Fruit fly (Drosophila melanogaster) whole organism, embryonic: ENCODE data around the gene sosie.

Experiments
- CG10431 ChIP-seq: fragments of 200-800 bp; sonication (Bioruptor generic); optimal IDR thresholded peaks from 3 replicates; lab custom pipeline; 2018; ENCODE audit warnings: missing biosample characterization, mild to moderate bottlenecking, missing genetic modification characterization
- CG11093 ChIP-seq: fragments of 200-800 bp; sonication (Bioruptor generic); IDR thresholded peaks from 3 replicates; pipeline ENCODE4 v1.3.6; 2022; ENCODE audit warnings: missing biosample characterization, missing genetic modification characterization
- CG11398 ChIP-seq: fragments of 200-800 bp; sonication (Bioruptor generic); optimal IDR thresholded peaks from 2 replicates; lab custom pipeline; 2016; ENCODE audit warnings: missing biosample characterization, missing genetic modification characterization
- CG12942 ChIP-seq: fragments of 200-800 bp; sonication (Bioruptor generic); optimal IDR thresholded peaks from 3 replicates; lab custom pipeline; 2016; ENCODE audit warnings: missing biosample characterization, missing genetic modification characterization
- CG14667 ChIP-seq: fragments of 200-800 bp; sonication (Bioruptor generic); IDR thresholded peaks from 2 replicates; pipeline ENCODE4 v1.3.6; 2022; ENCODE audit warnings: missing biosample characterization, missing genetic modification characterization
- CG15073 ChIP-seq: fragments of 200-800 bp; sonication (Bioruptor generic); optimal IDR thresholded peaks from 2 replicates; lab custom pipeline; 2016; ENCODE audit warnings: missing biosample characterization, missing genetic modification characterization
- CG18262 ChIP-seq: fragments of 200-800 bp; optimal IDR thresholded peaks from 3 replicates; lab custom pipeline; 2019; ENCODE audit warnings: missing biosample characterization, mild to moderate bottlenecking, missing genetic modification characterization, moderate library complexity
- CG2678 ChIP-seq: fragments of 200-800 bp; sonication (Bioruptor generic); optimal IDR thresholded peaks from 3 replicates; lab custom pipeline; 2019; ENCODE audit warnings: missing biosample characterization, mild to moderate bottlenecking, missing genetic modification characterization, moderate library complexity
- CG31441 ChIP-seq: fragments of 200-800 bp; sonication (Bioruptor generic); IDR thresholded peaks from 2 replicates; pipeline ENCODE4 v1.3.6; 2022; ENCODE audit warnings: missing biosample characterization, missing genetic modification characterization
- CG32772 ChIP-seq: fragments of 200-800 bp; sonication (Bioruptor generic); IDR thresholded peaks from 2 replicates; pipeline ENCODE4 v1.3.6; 2022; ENCODE audit warnings: missing biosample characterization, missing genetic modification characterization
- CG33557 ChIP-seq: fragments of 200-800 bp; sonication (Bioruptor generic); optimal IDR thresholded peaks from 2 replicates; lab custom pipeline; 2019; ENCODE audit warnings: missing biosample characterization, mild to moderate bottlenecking, missing genetic modification characterization, moderate library complexity
- CG34422 ChIP-seq: fragments of 200-800 bp; sonication (Bioruptor generic); IDR thresholded peaks from 3 replicates; pipeline ENCODE4 v1.3.6; 2022; ENCODE audit warnings: missing biosample characterization, missing genetic modification characterization
- CG5953 ChIP-seq: fragments of 200-800 bp; sonication (Bioruptor generic); IDR thresholded peaks from 2 replicates; pipeline ENCODE4 v1.3.6; 2022; ENCODE audit warnings: missing biosample characterization, missing genetic modification characterization
- CG8944 ChIP-seq: fragments of 200-800 bp; sonication (Bioruptor generic); optimal IDR thresholded peaks from 3 replicates; lab custom pipeline; 2016; ENCODE audit warnings: missing biosample characterization, missing genetic modification characterization
- CG9215 ChIP-seq: fragments of 200-800 bp; sonication (Bioruptor generic); IDR thresholded peaks from 2 replicates; pipeline ENCODE4 v1.3.6; 2022; ENCODE audit warnings: missing biosample characterization, missing genetic modification characterization
- Camta ChIP-seq: fragments of 200-800 bp; sonication (Bioruptor generic); optimal IDR thresholded peaks from 2 replicates; lab custom pipeline; 2016; ENCODE audit warnings: missing biosample characterization, missing genetic modification characterization
- Dll ChIP-seq: fragments of 200-800 bp; sonication (Bioruptor generic); IDR thresholded peaks from 4 replicates; pipeline ENCODE4 v1.3.6; 2022; ENCODE audit warnings: missing biosample characterization, missing genetic modification characterization; ENCODE audit not compliant: partially characterized antibody
- Drgx ChIP-seq: fragments of 200-800 bp; sonication (Bioruptor generic); IDR thresholded peaks from 2 replicates; pipeline ENCODE4 v1.3.6; 2022; ENCODE audit warnings: missing biosample characterization, missing genetic modification characterization
- Ets65A ChIP-seq: fragments of 200-800 bp; sonication (Bioruptor generic); peaks from one replicate; lab custom pipeline; 2016; ENCODE audit warnings: missing biosample characterization, missing genetic modification characterization
- Hand ChIP-seq: fragments of 200-800 bp; sonication (Bioruptor generic); optimal IDR thresholded peaks from 2 replicates; lab custom pipeline; 2017; ENCODE audit warnings: mild to moderate bottlenecking, missing biosample characterization, missing genetic modification reagents, missing genetic modification characterization
- Hmx ChIP-seq: fragments of 200-800 bp; sonication (Bioruptor generic); optimal IDR thresholded peaks from 2 replicates; lab custom pipeline; 2016; ENCODE audit warnings: missing biosample characterization, missing genetic modification characterization
- NFAT ChIP-seq: fragments of 200-800 bp; sonication (Bioruptor generic); IDR thresholded peaks from 2 replicates; pipeline ENCODE4 v1.3.6; 2022; ENCODE audit warnings: missing biosample characterization, missing genetic modification characterization
- NK7.1 ChIP-seq: fragments of 200-800 bp; sonication (Bioruptor generic); optimal IDR thresholded peaks from 3 replicates; lab custom pipeline; 2016; ENCODE audit warnings: missing biosample characterization, missing genetic modification characterization
- Nf-YB ChIP-seq: fragments of 200-800 bp; sonication (Bioruptor generic); optimal IDR thresholded peaks from 3 replicates; lab custom pipeline; 2019; ENCODE audit warnings: missing biosample characterization, mild to moderate bottlenecking, missing genetic modification characterization, moderate library complexity
- Oli ChIP-seq: fragments of 200-800 bp; sonication (Bioruptor generic); optimal IDR thresholded peaks from 2 replicates; lab custom pipeline; 2018; ENCODE audit warnings: missing biosample characterization, mild to moderate bottlenecking, missing genetic modification characterization, moderate library complexity
- PHDP ChIP-seq: fragments of 200-800 bp; sonication (Bioruptor generic); optimal IDR thresholded peaks from 3 replicates; lab custom pipeline; 2018; ENCODE audit warnings: missing biosample characterization, mild to moderate bottlenecking, missing genetic modification characterization, moderate library complexity
- Sry-β ChIP-seq: fragments of 200-800 bp; sonication (Bioruptor generic); optimal IDR thresholded peaks from 2 replicates; lab custom pipeline; 2018; ENCODE audit warnings: missing biosample characterization, mild to moderate bottlenecking, missing genetic modification characterization, moderate library complexity
- ac ChIP-seq: fragments of 200-800 bp; sonication (Bioruptor generic); optimal IDR thresholded peaks from 3 replicates; lab custom pipeline; 2017; ENCODE audit warnings: missing biosample characterization, mild to moderate bottlenecking, missing genetic modification characterization
- aop ChIP-seq: fragments of 200-800 bp; sonication (Bioruptor generic); IDR thresholded peaks from 2 replicates; pipeline ENCODE4 v1.3.6; 2022; ENCODE audit warnings: missing biosample characterization, missing genetic modification characterization
- btn ChIP-seq: fragments of 200-800 bp; sonication (Bioruptor generic); optimal IDR thresholded peaks from 2 replicates; lab custom pipeline; 2016; ENCODE audit warnings: missing biosample characterization, missing genetic modification characterization
- croc ChIP-seq: fragments of 200-800 bp; sonication (Bioruptor generic); conservative IDR thresholded peaks from 3 replicates; pipeline ENCODE4 v1.3.6; 2022; ENCODE audit warnings: missing biosample characterization, missing genetic modification characterization
- cwo ChIP-seq: fragments of 200-800 bp; sonication (Bioruptor generic); optimal IDR thresholded peaks from 3 replicates; lab custom pipeline; 2017; ENCODE audit warnings: missing biosample characterization, missing genetic modification characterization, mild to moderate bottlenecking, moderate library complexity, missing genetic modification reagents
- ftz-f1 ChIP-seq: fragments of 200-800 bp; sonication (Bioruptor generic); optimal IDR thresholded peaks from 2 replicates; lab custom pipeline; 2016; ENCODE audit warnings: missing biosample characterization, missing genetic modification characterization
- gro ChIP-seq: fragments of 200-800 bp; sonication (Bioruptor generic); optimal IDR thresholded peaks from 2 replicates; lab custom pipeline; 2016; ENCODE audit warnings: missing biosample characterization, missing genetic modification characterization
- gt ChIP-seq: fragments of 200-800 bp; sonication (Bioruptor generic); IDR thresholded peaks from 2 replicates; pipeline ENCODE4 v1.3.6; 2022; ENCODE audit warnings: missing biosample characterization, missing genetic modification characterization
- h ChIP-seq: fragments of >200 bp; optimal IDR thresholded peaks from 2 replicates; lab custom pipeline; 2017
- hkb ChIP-seq, 2 experiments: fragments of 200-800 bp in 1 of 2; fragments of >200 bp in 1 of 2; sonication (Bioruptor generic) in 1 of 2; IDR thresholded peaks in 1 of 2; optimal IDR thresholded peaks in 1 of 2; 2 replicates each; pipeline versions ENCODE4 v1.3.6 to Lab custom; 2017 to 2022; ENCODE audit warnings: missing biosample characterization in 1 of 2, missing genetic modification characterization in 1 of 2
- inv ChIP-seq: fragments of 200-800 bp; sonication (Bioruptor generic); IDR thresholded peaks from 2 replicates; pipeline ENCODE4 v1.3.6; 2022; ENCODE audit warnings: missing biosample characterization, missing genetic modification characterization; ENCODE audit not compliant: partially characterized antibody
- lmd ChIP-seq: fragments of 200-800 bp; sonication (Bioruptor generic); IDR thresholded peaks from 2 replicates; pipeline ENCODE4 v1.3.6; 2022; ENCODE audit warnings: missing biosample characterization, missing genetic modification characterization
- nerfin-1 ChIP-seq: fragments of 200-800 bp; sonication (Bioruptor generic); optimal IDR thresholded peaks from 3 replicates; lab custom pipeline; 2019; ENCODE audit warnings: missing biosample characterization, mild to moderate bottlenecking, missing genetic modification characterization, moderate library complexity
- nmo ChIP-seq: fragments of 200-800 bp; sonication (Bioruptor generic); optimal IDR thresholded peaks from 2 replicates; lab custom pipeline; 2018; ENCODE audit warnings: missing biosample characterization, mild to moderate bottlenecking, missing genetic modification characterization, moderate library complexity
- oc ChIP-seq: fragments of 200-800 bp; sonication (Bioruptor generic); optimal IDR thresholded peaks from 2 replicates; lab custom pipeline; 2018; ENCODE audit warnings: missing biosample characterization, mild to moderate bottlenecking, missing genetic modification characterization, moderate library complexity
- pita ChIP-seq: fragments of 200-800 bp; sonication (Bioruptor generic); optimal IDR thresholded peaks from 2 replicates; lab custom pipeline; 2017; ENCODE audit warnings: missing biosample characterization, mild to moderate bottlenecking, missing genetic modification characterization
- pzg ChIP-seq: fragments of 200-800 bp; sonication (Bioruptor generic); optimal IDR thresholded peaks from 3 replicates; lab custom pipeline; 2018; ENCODE audit warnings: missing biosample characterization, mild to moderate bottlenecking, missing genetic modification characterization, moderate library complexity
- row ChIP-seq: fragments of 200-800 bp; sonication (Bioruptor generic); IDR thresholded peaks from 3 replicates; pipeline ENCODE4 v1.3.6; 2022; ENCODE audit warnings: missing biosample characterization, missing genetic modification characterization
- scrt ChIP-seq: fragments of 200-800 bp; sonication (Bioruptor generic); optimal IDR thresholded peaks from 2 replicates; lab custom pipeline; 2018; ENCODE audit warnings: missing biosample characterization, mild to moderate bottlenecking, missing genetic modification characterization, moderate library complexity
- seq ChIP-seq: fragments of 200-800 bp; sonication (Bioruptor generic); IDR thresholded peaks from 2 replicates; pipeline ENCODE4 v1.3.6; 2022; ENCODE audit warnings: missing biosample characterization, missing genetic modification characterization
- slp2 ChIP-seq: fragments of 200-800 bp; sonication (Bioruptor generic); optimal IDR thresholded peaks from 2 replicates; lab custom pipeline; 2016; ENCODE audit warnings: missing biosample characterization, missing genetic modification characterization
- ttk ChIP-seq: fragments of 200-800 bp; sonication (Bioruptor generic); IDR thresholded peaks from 2 replicates; pipeline ENCODE4 v2.1.2; 2022; ENCODE audit warnings: missing biosample characterization, missing genetic modification characterization

sosie gene

DNA sequence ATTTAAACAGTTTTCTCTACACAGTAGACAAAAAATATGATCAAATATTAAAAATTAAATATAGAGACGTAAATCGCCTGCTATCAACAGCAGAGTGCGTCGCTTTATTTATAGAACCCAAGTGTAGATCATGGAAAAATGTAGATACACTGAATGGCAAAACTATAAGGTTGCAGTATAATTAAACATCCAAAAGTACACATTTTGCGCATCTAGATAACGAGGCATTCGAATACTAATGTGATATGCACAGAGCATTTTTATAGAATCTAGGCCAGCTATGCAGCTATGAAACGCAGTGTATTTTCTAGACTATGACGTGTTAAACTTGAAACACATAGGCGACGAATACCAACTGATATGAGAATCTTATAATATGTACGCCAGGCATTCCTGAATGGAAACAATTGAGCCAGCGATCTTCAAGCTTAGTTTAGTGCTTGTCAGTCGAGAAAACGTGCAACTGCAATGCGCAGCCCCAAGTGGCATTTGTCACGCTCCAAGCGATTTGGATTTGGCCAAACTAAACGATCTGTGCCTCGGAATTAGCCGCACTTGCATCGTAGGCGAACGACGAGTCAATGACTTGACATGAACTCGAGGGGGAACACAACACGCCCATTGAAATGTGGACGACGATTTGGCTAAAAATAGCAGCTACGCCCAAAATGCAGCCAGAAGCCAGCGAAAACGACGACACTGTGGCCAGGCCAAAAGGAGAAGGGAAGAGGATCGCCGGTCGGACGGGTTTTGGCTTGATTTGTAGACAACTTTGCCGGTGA is 22.7 kb upstream of the sosie start (continued):
- peak; percentile 81 for TF ChIP-seq Hand
- TF ChIP-seq CG31441 = peak; percentile 83
- peak; percentile 17 for TF ChIP-seq pzg
- TF ChIP-seq CG8944 (GFP tag; lab: Kevin White, UChicago) = peak; percentile 78
- peak; percentile 73 for TF ChIP-seq btn (GFP tag; lab: Kevin White, UChicago)
- peak; percentile 17 for TF ChIP-seq CG15073
- peak; percentile 30 for TF ChIP-seq ac
- peak; percentile 79; the same call in 1 of the 2 replicates for TF ChIP-seq aop (GFP tag; lab: Robert Waterston, UW)
- TF ChIP-seq Oli (tag; lab: Kevin White, UChicago) = peak; percentile 89
- peak; percentile 3 for TF ChIP-seq Hmx
- TF ChIP-seq NFAT = peak; percentile 90
- TF ChIP-seq Ets65A (GFP tag; lab: Kevin White, UChicago) = peak; percentile 97
- TF ChIP-seq Nf-YB (GFP tag; lab: Kevin White, UChicago) = peak; percentile 63
- TF ChIP-seq Drgx (GFP tag; lab: Robert Waterston, UW) = peak; percentile 95
- no peak for TF ChIP-seq Sry-β (GFP tag; lab: Kevin White, UChicago)
- TF ChIP-seq CG34422 (GFP tag; lab: Robert Waterston, UW) = peak; percentile 91
- peak; percentile 67 for TF ChIP-seq NK7.1 (GFP tag; lab: Kevin White, UChicago)
- TF ChIP-seq CG14667 (GFP tag; lab: Robert Waterston, UW) = peak; percentile 79; the same call in 1 of the 2 replicates
- TF ChIP-seq nmo = peak; percentile 88
- TF ChIP-seq croc = peak; percentile 58; the same call in 2 of the 3 replicates
- TF ChIP-seq Camta (GFP tag; lab: Kevin White, UChicago) = peak; percentile 78
- TF ChIP-seq CG11398 (GFP tag; lab: Kevin White, UChicago) = peak; percentile 71
- TF ChIP-seq PHDP (tag; lab: Kevin White, UChicago) = peak; percentile 92
- TF ChIP-seq gt (GFP tag; lab: Robert Waterston, UW) = no peak
- peak; percentile 93 for TF ChIP-seq row
- TF ChIP-seq scrt (GFP tag; lab: Kevin White, UChicago) = peak; percentile 83
- TF ChIP-seq CG33557 (GFP tag; lab: Kevin White, UChicago) = no peak
- TF ChIP-seq Dll = no peak
- peak; percentile 93 for TF ChIP-seq CG2678 (tag; lab: Kevin White, UChicago)
- peak; percentile 40 for TF ChIP-seq ftz-f1 (GFP tag; lab: Kevin White, UChicago)
- TF ChIP-seq CG5953 (GFP tag; lab: Robert Waterston, UW) = peak; percentile 91
- peak; percentile 89 for TF ChIP-seq oc (tag; lab: Kevin White, UChicago)
- peak; percentile 79 for TF ChIP-seq CG12942
- no peak for TF ChIP-seq inv (GFP tag; lab: Robert Waterston, UW)
- TF ChIP-seq CG18262 (tag; lab: Kevin White, UChicago) = peak; percentile 81
- peak; percentile 92 for TF ChIP-seq lmd (GFP tag; lab: Robert Waterston, UW)
- TF ChIP-seq cwo (GFP tag; lab: Kevin White, UChicago) = peak; percentile 85
- peak; percentile 82 for TF ChIP-seq CG32772 (GFP tag; lab: Robert Waterston, UW)
- peak; percentile 80 for TF ChIP-seq CG11093 (GFP tag; lab: Robert Waterston, UW)
- peak; percentile 78 for TF ChIP-seq slp2
- TF ChIP-seq seq (GFP tag; lab: Robert Waterston, UW) = peak; percentile 92
- TF ChIP-seq CG9215 (GFP tag; lab: Robert Waterston, UW) = peak; percentile 78
- no peak for TF ChIP-seq hkb (optimal IDR thresholded peaks at IDR 0.05; lab: Kevin White, UChicago)
- peak; percentile 92 for TF ChIP-seq hkb (GFP tag; IDR thresholded peaks at IDR 0.05; lab: Robert Waterston, UW)
- peak; percentile 77 for TF ChIP-seq ttk (GFP tag; lab: Robert Waterston, UW)
- TF ChIP-seq nerfin-1 (tag; lab: Kevin White, UChicago) = peak; percentile 77
- TF ChIP-seq pita = no peak
- peak; percentile 54 for TF ChIP-seq CG10431 (GFP tag; lab: Kevin White, UChicago)
- TF ChIP-seq h = no peak
- TF ChIP-seq gro = peak; percentile 91
